Worm (Caenorhabditis elegans) whole organism, late embryonic: ENCODE measurements around the gene ZC373.2.

ENCODE experiments used
- ceh-30 ChIP-seq: fragments of 150-350 bp; optimal IDR thresholded peaks from 2 replicates; lab custom pipeline; 2014; ENCODE audit warnings: missing biosample characterization, missing genetic modification characterization
- ceh-34 ChIP-seq: sonication (generic microtip); optimal IDR thresholded peaks from 2 replicates; lab custom pipeline; 2016; ENCODE audit warnings: mild to moderate bottlenecking, missing genetic modification characterization, missing compliant biosample characterization
- dve-1 ChIP-seq: sonication (generic microtip); optimal IDR thresholded peaks from 2 replicates; lab custom pipeline; 2017; ENCODE audit warnings: antibody characterized with exemption, mild to moderate bottlenecking, missing genetic modification characterization, missing compliant biosample characterization
- fkh-6 ChIP-seq: sonication (generic microtip); optimal IDR thresholded peaks from 2 replicates; lab custom pipeline; 2016; ENCODE audit warnings: missing genetic modification characterization, missing compliant biosample characterization
- pag-3 ChIP-seq: sonication (generic microtip); optimal IDR thresholded peaks from 2 replicates; lab custom pipeline; 2016; ENCODE audit warnings: missing compliant biosample characterization, missing genetic modification characterization, borderline replicate concordance
- tbx-2 ChIP-seq: sonication (generic microtip); optimal IDR thresholded peaks from 2 replicates; lab custom pipeline; 2016; ENCODE audit warnings: missing genetic modification characterization, missing compliant biosample characterization

ce11 chrX:10074988-10075387 is 16.8 kb upstream of the ZC373.2 start, which contains the start of gene dao-4:
- TF ChIP-seq tbx-2 (tag; lab: Kevin White, UChicago) (no peak), fkh-6 (tag; lab: Kevin White, UChicago) (no peak), dve-1 (tag; lab: Kevin White, UChicago) (no peak), ceh-34 (tag; lab: Kevin White, UChicago) (no peak), pag-3 (no peak), ceh-30 (no peak)
